Worm (Caenorhabditis elegans) whole organism, L3 larva: ENCODE results near the gene srg-53.
A peak's percentile ranks its signal among the peaks of the same experiment; 100 is the strongest.

Experiments
- R02D3.7 ChIP-seq: fragments of 150-350 bp; optimal IDR thresholded peaks from 2 replicates; lab custom pipeline; 2014; ENCODE audit warnings: missing biosample characterization, missing genetic modification characterization
- ZK546.5 ChIP-seq: sonication (generic microtip); optimal IDR thresholded peaks from 2 replicates; lab custom pipeline; 2017; ENCODE audit warnings: missing biosample characterization, missing genetic modification characterization
- aly-2 ChIP-seq: fragments of 150-350 bp; optimal IDR thresholded peaks from 2 replicates; lab custom pipeline; 2014; ENCODE audit warnings: missing biosample characterization, missing genetic modification characterization
- ama-1 ChIP-seq: fragments of 150-350 bp; optimal IDR thresholded peaks from 2 replicates; lab custom pipeline; 2018
- ceh-28 ChIP-seq: fragments of 150-350 bp; optimal IDR thresholded peaks from 2 replicates; lab custom pipeline; 2014; ENCODE audit warnings: missing biosample characterization, missing genetic modification reagents, missing genetic modification characterization
- ceh-82 ChIP-seq: fragments of 150-350 bp; optimal IDR thresholded peaks from 2 replicates; lab custom pipeline; 2014; ENCODE audit warnings: missing biosample characterization, missing genetic modification characterization
- daf-12 ChIP-seq: fragments of 150-350 bp; optimal IDR thresholded peaks from 2 replicates; lab custom pipeline; 2014; ENCODE audit warnings: missing biosample characterization, missing genetic modification reagents, missing genetic modification characterization
- egl-27 ChIP-seq: sonication (generic microtip); optimal IDR thresholded peaks from 4 replicates; lab custom pipeline; 2017; ENCODE audit warnings: missing biosample characterization, missing genetic modification reagents, missing genetic modification characterization
- egl-5 ChIP-seq: fragments of 150-350 bp; optimal IDR thresholded peaks from 2 replicates; lab custom pipeline; 2017; ENCODE audit warnings: missing biosample characterization, missing genetic modification reagents, missing genetic modification characterization, inconsistent platforms
- elt-1 ChIP-seq: fragments of 150-350 bp; optimal IDR thresholded peaks from 2 replicates; lab custom pipeline; 2014; ENCODE audit warnings: missing biosample characterization, missing genetic modification characterization
- elt-2 ChIP-seq: sonication (generic microtip); optimal IDR thresholded peaks from 2 replicates; lab custom pipeline; 2016; ENCODE audit warnings: missing genetic modification reagents, mild to moderate bottlenecking, missing genetic modification characterization, missing compliant biosample characterization
- elt-3 ChIP-seq, 3 experiments: fragments of 150-350 bp in 1 of 3; sonication (generic microtip) in 2 of 3; optimal IDR thresholded peaks; 2 replicates in 2 of 3; 4 replicates in 1 of 3; lab custom pipeline; 2014 to 2017; ENCODE audit warnings: missing biosample characterization in 3 of 3, missing genetic modification characterization in 3 of 3
- fkh-10 ChIP-seq: sonication (generic microtip); optimal IDR thresholded peaks from 2 replicates; lab custom pipeline; 2017; ENCODE audit warnings: missing biosample characterization, missing genetic modification reagents, missing genetic modification characterization
- fkh-2 ChIP-seq: fragments of 150-350 bp; optimal IDR thresholded peaks from 2 replicates; lab custom pipeline; 2014; ENCODE audit warnings: missing biosample characterization, missing genetic modification reagents, missing genetic modification characterization
- hmg-11 ChIP-seq: sonication (generic microtip); optimal IDR thresholded peaks from 2 replicates; lab custom pipeline; 2016; ENCODE audit warnings: missing genetic modification characterization, missing compliant biosample characterization
- jun-1 ChIP-seq: fragments of 150-350 bp; optimal IDR thresholded peaks from 2 replicates; lab custom pipeline; 2014; ENCODE audit warnings: missing biosample characterization, missing genetic modification reagents, missing genetic modification characterization
- lin-15B ChIP-seq: fragments of 150-350 bp; optimal IDR thresholded peaks from 2 replicates; lab custom pipeline; 2014; ENCODE audit warnings: missing biosample characterization, missing genetic modification characterization
- lin-39 ChIP-seq: fragments of 150-350 bp; optimal IDR thresholded peaks from 2 replicates; lab custom pipeline; 2018; ENCODE audit warnings: missing biosample characterization, missing genetic modification reagents, missing genetic modification characterization
- lsy-12 ChIP-seq: sonication (generic microtip); optimal IDR thresholded peaks from 2 replicates; lab custom pipeline; 2016; ENCODE audit warnings: mild to moderate bottlenecking, missing genetic modification characterization, missing compliant biosample characterization
- mml-1 ChIP-seq: fragments of 150-350 bp; sonication (generic microtip); optimal IDR thresholded peaks from 3 replicates; lab custom pipeline; 2014; ENCODE audit warnings: missing biosample characterization, missing genetic modification characterization
- nfya-1 ChIP-seq: sonication (generic microtip); optimal IDR thresholded peaks from 2 replicates; lab custom pipeline; 2017; ENCODE audit warnings: missing genetic modification characterization, mild to moderate bottlenecking, missing compliant biosample characterization, antibody characterized with exemption, moderate library complexity; ENCODE audit not compliant: insufficient read depth
- nhr-11 ChIP-seq: fragments of 150-350 bp; optimal IDR thresholded peaks from 2 replicates; lab custom pipeline; 2014; ENCODE audit warnings: missing biosample characterization, missing genetic modification characterization
- nhr-12 ChIP-seq: fragments of 150-350 bp; optimal IDR thresholded peaks from 2 replicates; lab custom pipeline; 2014; ENCODE audit warnings: missing biosample characterization, missing genetic modification characterization
- nhr-23 ChIP-seq: fragments of 150-350 bp; optimal IDR thresholded peaks from 2 replicates; lab custom pipeline; 2014; ENCODE audit warnings: missing biosample characterization, missing genetic modification reagents, missing genetic modification characterization
- nhr-25 ChIP-seq: sonication (generic microtip); optimal IDR thresholded peaks from 2 replicates; lab custom pipeline; 2017; ENCODE audit warnings: missing biosample characterization, missing genetic modification characterization
- nhr-28 ChIP-seq: fragments of 150-350 bp; optimal IDR thresholded peaks from 2 replicates; lab custom pipeline; 2014; ENCODE audit warnings: missing biosample characterization, missing genetic modification characterization
- nhr-43 ChIP-seq: sonication (generic microtip); optimal IDR thresholded peaks from 2 replicates; lab custom pipeline; 2016; ENCODE audit warnings: mild to moderate bottlenecking, missing genetic modification characterization, missing compliant biosample characterization; ENCODE audit not compliant: poor library complexity, severe bottlenecking
- nhr-67 ChIP-seq: fragments of 150-350 bp; optimal IDR thresholded peaks from 2 replicates; lab custom pipeline; 2014; ENCODE audit warnings: missing biosample characterization, missing genetic modification characterization
- nhr-76 ChIP-seq: fragments of 150-350 bp; sonication (generic microtip); optimal IDR thresholded peaks from 5 replicates; lab custom pipeline; 2014; ENCODE audit warnings: missing biosample characterization, missing genetic modification characterization
- pha-4 ChIP-seq: fragments of 150-350 bp; optimal IDR thresholded peaks from 2 replicates; lab custom pipeline; 2014; ENCODE audit warnings: missing biosample characterization, missing genetic modification reagents, missing genetic modification characterization
- pqm-1 ChIP-seq: fragments of 150-350 bp; optimal IDR thresholded peaks from 2 replicates; lab custom pipeline; 2017; ENCODE audit warnings: missing biosample characterization, missing genetic modification characterization, inconsistent platforms
- sea-2 ChIP-seq: fragments of 150-350 bp; sonication (generic microtip); optimal IDR thresholded peaks from 4 replicates; lab custom pipeline; 2014; ENCODE audit warnings: missing biosample characterization, missing genetic modification reagents, missing genetic modification characterization
- skn-1 ChIP-seq: fragments of 150-350 bp; optimal IDR thresholded peaks from 2 replicates; lab custom pipeline; 2014; ENCODE audit warnings: missing biosample characterization, missing genetic modification characterization
- snpc-4 ChIP-seq: fragments of 150-350 bp; optimal IDR thresholded peaks from 2 replicates; lab custom pipeline; 2014; ENCODE audit warnings: missing biosample characterization, missing genetic modification characterization
- tbx-2 ChIP-seq: sonication (generic microtip); optimal IDR thresholded peaks from 2 replicates; lab custom pipeline; 2016; ENCODE audit warnings: mild to moderate bottlenecking, missing genetic modification characterization, missing compliant biosample characterization
- unc-62 ChIP-seq: fragments of 150-350 bp; sonication (generic microtip); optimal IDR thresholded peaks from 4 replicates; lab custom pipeline; 2014; ENCODE audit warnings: missing biosample characterization, missing genetic modification reagents, missing genetic modification characterization
- zag-1 ChIP-seq: fragments of 150-350 bp; optimal IDR thresholded peaks from 2 replicates; lab custom pipeline; 2014; ENCODE audit warnings: missing biosample characterization, missing genetic modification characterization
- ztf-11 ChIP-seq: fragments of 150-350 bp; optimal IDR thresholded peaks from 2 replicates; lab custom pipeline; 2014; ENCODE audit warnings: missing biosample characterization, missing genetic modification characterization

Gene srg-53

ce11 chrV:908681-909080, 29.4 kb downstream of the srg-53 start:
- TF ChIP-seq egl-5 (tag; lab: Kevin White, UChicago) (no peak), nhr-25 (tag; lab: Kevin White, UChicago) (no peak), nhr-23 (no peak), nhr-28 (tag; lab: Kevin White, UChicago) (no peak), R02D3.7 (tag; lab: Kevin White, UChicago) (no peak), daf-12 (no peak)

- TF ChIP-seq fkh-10 (no peak), ZK546.5 (tag; lab: Kevin White, UChicago) (no peak), ceh-28 (tag; lab: Kevin White, UChicago) (no peak), unc-62 (GFP tag; lab: Kevin White, UChicago) (no peak), nhr-67 (tag; lab: Kevin White, UChicago) (no peak), jun-1 (tag; lab: Kevin White, UChicago) (no peak), lin-15B (tag; lab: Kevin White, UChicago) (peak; percentile 55), aly-2 (tag; lab: Kevin White, UChicago) (no peak), zag-1 (no peak), tbx-2 (no peak), egl-5 (tag; lab: Kevin White, UChicago) (no peak), ztf-11 (tag; lab: Kevin White, UChicago) (no peak), pha-4 (peak; percentile 17), nhr-23 (no peak), egl-27 (tag; lab: Kevin White, UChicago) (no peak), elt-1 (tag; lab: Kevin White, UChicago) (no peak), nhr-11 (tag; lab: Kevin White, UChicago) (no peak), nhr-12 (tag; lab: Kevin White, UChicago) (no peak), sea-2 (GFP tag; lab: Kevin White, UChicago) (no peak), snpc-4 (tag; lab: Kevin White, UChicago) (no peak), lin-39 (tag; lab: Kevin White, UChicago) (no peak), elt-2 (tag; lab: Kevin White, UChicago) (peak; percentile 96), nfya-1 (tag; lab: Kevin White, UChicago) (no peak), ceh-82 (tag; lab: Kevin White, UChicago) (no peak), fkh-2 (tag; lab: Kevin White, UChicago) (no peak), pqm-1 (peak; percentile 79), elt-3 (tag; optimal IDR thresholded peaks at IDR 0.05; lab: Kevin White, UChicago) (peak in 1 of 3 experiments; percentile 61), hmg-11 (tag; lab: Kevin White, UChicago) (no peak), daf-12 (no peak), lsy-12 (no peak), mml-1 (tag; lab: Kevin White, UChicago) (no peak), nhr-43 (tag; lab: Kevin White, UChicago) (no peak)
Measured at ce11 chrV:910588-910987, 31.3 kb downstream of the srg-53 start.

- TF ChIP-seq skn-1 (tag; lab: Kevin White, UChicago) (no peak), ztf-11 (tag; lab: Kevin White, UChicago) (no peak), ZK546.5 (tag; lab: Kevin White, UChicago) (no peak), nhr-76 (no peak), nhr-67 (tag; lab: Kevin White, UChicago) (no peak), unc-62 (GFP tag; lab: Kevin White, UChicago) (no peak), nhr-25 (tag; lab: Kevin White, UChicago) (no peak), tbx-2 (no peak), egl-5 (tag; lab: Kevin White, UChicago) (no peak), R02D3.7 (tag; lab: Kevin White, UChicago) (no peak), pqm-1 (no peak), lin-15B (tag; lab: Kevin White, UChicago) (no peak), ama-1 (lab: Kevin White, UChicago) (no peak), nhr-12 (tag; lab: Kevin White, UChicago) (no peak), fkh-2 (tag; lab: Kevin White, UChicago) (no peak), nhr-43 (tag; lab: Kevin White, UChicago) (no peak), jun-1 (tag; lab: Kevin White, UChicago) (no peak), elt-1 (tag; lab: Kevin White, UChicago) (no peak)
Measured at ce11 chrV:911474-911873, 32.2 kb downstream of the srg-53 start, which contains the start of gene adh-5. TSS of gene adh-5 (plus strand) at chrV:911774.
